Fruit fly (Drosophila melanogaster): ENCODE data around the gene CG17819.

The CG17819 gene

DNA sequence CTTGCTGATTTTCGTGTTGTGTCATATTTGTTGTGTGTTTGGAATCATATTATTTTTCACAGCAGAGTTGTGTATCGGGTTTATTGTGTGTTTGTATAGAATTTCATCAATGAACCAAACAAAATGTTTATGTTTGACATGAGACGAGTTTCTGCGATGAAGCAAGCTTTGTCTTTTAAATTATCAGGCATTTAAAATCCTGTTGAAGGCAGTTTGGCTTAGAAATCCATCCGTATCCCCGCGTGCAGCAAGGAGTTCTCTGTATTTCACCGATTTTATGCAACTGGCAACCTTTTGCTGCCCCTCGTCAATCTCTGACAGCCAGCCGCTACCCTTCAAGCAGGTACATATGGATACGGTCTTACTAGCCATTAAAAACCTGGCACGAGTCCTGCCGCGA, 17.5 kb downstream of the CG17819 start, which contains the start of the genes CG6569 and Cby:
CG6569 (minus strand) TSS at position 101 of the 400 bp plus-strand sequence.
Cby (plus strand) TSS at position 185 of the 400 bp plus-strand sequence.
- TF ChIP-seq Myc (optimal IDR thresholded peaks at IDR 0.05) = no peak
- no peak for TF ChIP-seq psq (optimal IDR thresholded peaks at IDR 0.05)
- no peak for TF ChIP-seq h (optimal IDR thresholded peaks at IDR 0.05)
- no peak for TF ChIP-seq Sin3A (optimal IDR thresholded peaks at IDR 0.05)
- no peak for TF ChIP-seq insv (optimal IDR thresholded peaks at IDR 0.05)
- TF ChIP-seq ttk (optimal IDR thresholded peaks at IDR 0.05) = no peak

DNA sequence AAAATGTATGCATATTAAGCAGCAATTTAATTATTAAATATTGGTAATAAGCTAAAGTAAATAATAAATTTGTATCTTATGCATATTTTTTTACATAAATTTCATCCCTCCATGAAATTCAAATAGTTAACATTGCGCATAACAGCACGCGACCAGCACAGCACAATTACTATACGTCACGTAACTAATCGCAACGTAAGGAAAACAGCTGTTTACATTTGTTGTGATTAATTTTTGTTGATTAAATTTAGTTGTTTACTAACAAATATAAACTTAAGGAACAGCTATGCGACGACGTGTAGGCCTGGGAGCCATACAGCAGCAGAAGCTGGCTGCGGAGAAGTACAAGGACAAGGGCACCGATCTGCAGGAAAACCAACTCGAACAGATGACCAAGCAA, 20.4 kb downstream of the CG17819 start, which contains the start of gene lsn:
lsn (plus strand) TSS at position 177 of the 400 bp plus-strand sequence.
- TF ChIP-seq insv (optimal IDR thresholded peaks at IDR 0.05) (no peak), h (optimal IDR thresholded peaks at IDR 0.05) (no peak), psq (optimal IDR thresholded peaks at IDR 0.05) (no peak), Sin3A (optimal IDR thresholded peaks at IDR 0.05) (no peak), ttk (optimal IDR thresholded peaks at IDR 0.05) (no peak), Myc (optimal IDR thresholded peaks at IDR 0.05) (no peak)

DNA sequence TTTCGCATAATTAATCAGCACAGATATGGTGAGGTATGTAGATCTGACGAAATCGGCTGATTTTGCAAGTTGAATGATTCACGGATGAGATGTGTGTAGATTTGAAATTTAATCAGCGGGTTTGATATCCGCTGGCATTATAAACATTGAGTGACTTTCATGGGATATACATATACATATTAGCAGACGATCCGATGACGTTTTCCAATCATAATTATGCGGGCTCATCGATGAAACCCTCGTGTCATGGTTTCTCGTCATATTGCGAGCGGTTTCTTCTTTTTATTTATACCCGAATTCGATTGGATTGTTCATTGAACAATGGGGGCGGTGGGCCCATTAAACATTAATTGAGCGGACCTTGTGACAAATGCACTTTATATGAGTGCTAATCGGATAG, 20.9 kb downstream of the CG17819 start:
- TF ChIP-seq Sin3A (optimal IDR thresholded peaks at IDR 0.05) = no peak
- TF ChIP-seq Myc (optimal IDR thresholded peaks at IDR 0.05) = no peak
- no peak for TF ChIP-seq insv (optimal IDR thresholded peaks at IDR 0.05)
- TF ChIP-seq h (optimal IDR thresholded peaks at IDR 0.05) = no peak
- no peak for TF ChIP-seq psq (optimal IDR thresholded peaks at IDR 0.05)
- TF ChIP-seq ttk (optimal IDR thresholded peaks at IDR 0.05) = no peak

DNA sequence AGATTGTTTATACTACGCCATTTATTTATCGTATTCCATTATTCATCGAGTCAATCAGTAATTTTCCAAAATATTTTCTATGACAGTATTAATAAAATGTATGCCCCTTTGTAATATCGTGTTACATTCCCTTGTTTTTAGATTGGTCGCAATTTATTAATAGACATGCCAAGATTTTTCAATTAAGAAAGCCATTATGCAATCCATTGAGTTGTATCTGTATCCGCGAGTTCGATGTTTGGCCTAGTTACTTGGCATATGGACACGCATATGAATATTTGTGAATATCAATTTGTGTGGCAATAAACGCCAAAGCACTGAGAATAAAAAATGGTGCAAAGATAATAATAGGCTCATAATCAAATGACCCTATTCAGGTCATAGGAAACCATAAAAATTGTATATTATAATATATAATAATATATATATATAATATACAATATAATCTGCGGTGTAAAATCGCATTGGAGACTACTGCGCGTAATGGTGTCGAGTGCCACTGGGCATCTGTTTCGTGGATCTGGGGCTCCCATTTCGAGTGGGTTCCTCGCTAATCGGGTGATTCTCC, 21.4 kb downstream of the CG17819 start:
- TF ChIP-seq psq (optimal IDR thresholded peaks at IDR 0.05) = no peak
- TF ChIP-seq Sin3A (optimal IDR thresholded peaks at IDR 0.05) = no peak
- TF ChIP-seq insv (optimal IDR thresholded peaks at IDR 0.05) = no peak
- no peak for TF ChIP-seq Myc (optimal IDR thresholded peaks at IDR 0.05)
- TF ChIP-seq ttk (optimal IDR thresholded peaks at IDR 0.05) = no peak
- no peak for TF ChIP-seq h (optimal IDR thresholded peaks at IDR 0.05)

DNA sequence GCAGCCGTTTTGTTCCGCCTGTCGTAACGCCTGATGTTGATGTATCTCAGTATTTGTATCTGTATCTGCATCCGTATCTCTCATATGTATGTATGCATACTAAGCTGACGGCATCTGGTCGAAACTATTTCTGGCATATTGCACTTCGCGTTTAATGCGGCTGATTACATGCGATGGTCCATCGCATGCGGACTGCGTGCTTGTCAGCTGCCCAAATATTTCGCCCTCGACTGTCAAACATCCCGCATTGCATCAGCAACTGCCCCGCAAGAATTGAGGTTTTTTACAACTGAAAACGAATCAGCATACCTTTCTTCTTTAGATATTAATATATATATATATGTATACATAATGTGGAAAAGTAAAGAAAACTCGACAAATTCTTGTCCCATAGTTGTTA, 22.5 kb downstream of the CG17819 start:
- no peak for TF ChIP-seq insv (optimal IDR thresholded peaks at IDR 0.05)

DNA sequence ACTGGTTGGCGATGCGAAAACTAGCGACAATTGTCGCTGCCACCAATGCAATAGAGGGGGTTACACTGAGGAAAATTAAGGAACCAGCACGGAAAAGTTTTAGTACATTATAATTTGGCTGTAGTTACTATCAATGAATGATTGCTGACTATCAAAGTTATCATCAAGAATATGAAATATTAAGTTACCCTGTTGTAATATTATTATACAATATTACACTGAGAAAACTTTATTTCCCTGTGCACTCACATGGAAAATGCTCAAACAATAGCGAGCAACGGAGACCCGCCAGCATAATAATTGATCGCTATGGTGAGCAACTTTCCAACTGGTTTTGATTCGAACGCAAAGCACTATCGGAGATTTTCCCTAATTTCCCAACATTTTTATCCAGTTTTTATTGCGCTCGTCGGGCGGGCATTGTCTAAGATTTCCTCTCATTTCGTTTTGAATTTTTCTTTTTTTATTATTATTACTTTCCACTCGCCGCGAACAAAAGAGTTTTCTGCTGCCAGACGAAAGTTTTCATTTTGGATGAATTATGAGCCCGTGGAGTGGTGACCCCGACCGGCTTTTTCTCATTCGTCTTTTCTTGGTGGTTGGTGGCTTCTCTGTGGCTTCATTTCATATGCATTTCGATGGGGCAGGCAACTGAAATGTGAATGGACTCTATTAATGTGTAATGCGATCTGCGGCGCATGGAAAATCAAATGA, 23.1 kb downstream of the CG17819 start:
- TF ChIP-seq ttk (optimal IDR thresholded peaks at IDR 0.05) (no peak), psq (optimal IDR thresholded peaks at IDR 0.05) (no peak), insv (optimal IDR thresholded peaks at IDR 0.05) (no peak), Sin3A (optimal IDR thresholded peaks at IDR 0.05) (no peak), Myc (optimal IDR thresholded peaks at IDR 0.05) (no peak), h (optimal IDR thresholded peaks at IDR 0.05) (no peak)

DNA sequence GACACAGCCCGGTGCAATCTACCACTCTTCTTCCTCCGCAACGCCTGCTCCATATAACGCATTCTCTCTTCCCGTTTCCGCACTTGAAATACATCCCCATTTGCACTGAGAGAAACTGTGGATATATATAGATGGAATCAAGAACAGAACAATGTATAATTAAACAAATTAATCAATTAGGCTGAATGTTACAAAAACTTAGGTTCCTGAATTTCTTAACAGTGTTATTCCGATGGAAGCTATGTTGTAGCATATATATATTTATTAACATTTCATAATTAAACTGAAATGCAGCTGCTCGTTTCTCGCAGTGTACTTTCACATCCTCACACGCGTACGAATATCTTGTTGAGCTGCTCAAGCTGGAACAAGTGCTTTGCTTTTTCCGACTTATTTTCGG, 25.8 kb downstream of the CG17819 start:
- TF ChIP-seq ttk (optimal IDR thresholded peaks at IDR 0.05) (no peak), h (optimal IDR thresholded peaks at IDR 0.05) (no peak)

DNA sequence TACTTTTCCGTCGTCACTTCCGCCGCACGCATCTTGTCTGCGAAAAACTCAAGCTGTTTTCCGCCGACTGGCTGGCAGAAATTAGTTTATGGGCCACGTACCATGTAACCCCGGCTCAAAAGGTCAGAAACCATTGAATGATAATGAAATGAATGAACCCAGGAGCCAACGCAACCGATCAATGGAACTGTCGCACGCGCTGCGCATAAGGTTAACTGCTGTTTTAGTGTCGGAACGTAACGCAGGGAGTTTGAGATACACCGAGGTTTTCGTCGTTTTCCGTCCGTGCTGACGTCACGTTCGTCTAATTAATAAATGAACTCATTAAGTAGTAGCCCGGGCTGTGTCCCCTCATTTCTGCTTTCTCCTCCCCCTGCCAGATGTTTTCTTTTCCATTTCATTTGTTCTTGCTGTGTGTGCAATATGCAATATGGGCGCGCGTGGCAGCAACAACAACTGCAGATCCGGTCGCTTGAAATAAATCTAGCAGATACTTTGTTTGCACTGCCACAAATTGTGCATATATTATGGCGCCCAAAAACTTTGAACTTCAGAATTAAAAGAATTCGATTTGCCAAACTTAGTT, 27.0 kb downstream of the CG17819 start:
- TF ChIP-seq Myc (optimal IDR thresholded peaks at IDR 0.05) (no peak), h (optimal IDR thresholded peaks at IDR 0.05) (no peak), Sin3A (optimal IDR thresholded peaks at IDR 0.05) (no peak), ttk (optimal IDR thresholded peaks at IDR 0.05) (no peak), psq (optimal IDR thresholded peaks at IDR 0.05) (no peak), insv (optimal IDR thresholded peaks at IDR 0.05) (no peak)

DNA sequence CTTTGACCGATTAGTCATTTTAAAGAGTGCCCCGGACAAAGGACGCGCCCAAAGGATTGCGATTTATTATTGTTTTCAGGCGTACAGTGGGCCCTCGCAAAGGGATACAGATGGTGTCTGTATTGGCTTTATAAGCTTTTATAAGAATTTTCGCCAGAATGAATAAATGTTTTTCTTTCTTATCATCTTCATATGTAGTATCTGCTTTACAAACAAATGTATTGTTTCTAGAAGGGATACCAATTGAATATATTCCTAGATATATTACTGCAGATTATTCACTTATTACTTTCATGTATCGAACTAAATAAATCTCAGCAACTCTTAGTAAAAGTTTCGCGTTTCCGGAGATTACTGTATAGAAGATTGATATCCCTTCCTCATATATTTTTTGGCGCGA, 27.8 kb downstream of the CG17819 start:
- TF ChIP-seq Sin3A (optimal IDR thresholded peaks at IDR 0.05) = no peak
- no peak for TF ChIP-seq insv (optimal IDR thresholded peaks at IDR 0.05)
- TF ChIP-seq psq (optimal IDR thresholded peaks at IDR 0.05) = no peak
- TF ChIP-seq Myc (optimal IDR thresholded peaks at IDR 0.05) = no peak
- TF ChIP-seq h (optimal IDR thresholded peaks at IDR 0.05) = no peak
- TF ChIP-seq ttk (optimal IDR thresholded peaks at IDR 0.05) = no peak

DNA sequence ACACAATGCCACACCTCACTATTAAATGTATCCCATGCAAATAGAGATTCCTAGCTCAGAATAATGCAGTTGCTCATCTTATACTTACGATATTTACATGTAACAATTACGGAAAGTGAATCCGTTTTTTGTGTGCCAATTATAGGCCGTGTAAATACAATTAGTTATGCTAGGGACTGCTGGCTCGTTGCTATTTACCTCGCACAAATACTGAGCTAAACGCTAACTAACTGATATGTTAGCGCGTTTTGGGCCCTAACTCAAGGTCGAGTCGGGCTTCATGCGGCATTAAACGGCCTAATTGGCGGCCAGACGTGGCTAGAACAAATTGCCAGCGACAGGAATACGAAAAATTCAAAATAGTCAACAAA, 28.5 kb downstream of the CG17819 start:
- no peak for TF ChIP-seq ttk (optimal IDR thresholded peaks at IDR 0.05)
- TF ChIP-seq Myc (optimal IDR thresholded peaks at IDR 0.05) = no peak
- TF ChIP-seq psq (optimal IDR thresholded peaks at IDR 0.05) = no peak
- TF ChIP-seq Sin3A (optimal IDR thresholded peaks at IDR 0.05) = no peak
- no peak for TF ChIP-seq insv (optimal IDR thresholded peaks at IDR 0.05)

DNA sequence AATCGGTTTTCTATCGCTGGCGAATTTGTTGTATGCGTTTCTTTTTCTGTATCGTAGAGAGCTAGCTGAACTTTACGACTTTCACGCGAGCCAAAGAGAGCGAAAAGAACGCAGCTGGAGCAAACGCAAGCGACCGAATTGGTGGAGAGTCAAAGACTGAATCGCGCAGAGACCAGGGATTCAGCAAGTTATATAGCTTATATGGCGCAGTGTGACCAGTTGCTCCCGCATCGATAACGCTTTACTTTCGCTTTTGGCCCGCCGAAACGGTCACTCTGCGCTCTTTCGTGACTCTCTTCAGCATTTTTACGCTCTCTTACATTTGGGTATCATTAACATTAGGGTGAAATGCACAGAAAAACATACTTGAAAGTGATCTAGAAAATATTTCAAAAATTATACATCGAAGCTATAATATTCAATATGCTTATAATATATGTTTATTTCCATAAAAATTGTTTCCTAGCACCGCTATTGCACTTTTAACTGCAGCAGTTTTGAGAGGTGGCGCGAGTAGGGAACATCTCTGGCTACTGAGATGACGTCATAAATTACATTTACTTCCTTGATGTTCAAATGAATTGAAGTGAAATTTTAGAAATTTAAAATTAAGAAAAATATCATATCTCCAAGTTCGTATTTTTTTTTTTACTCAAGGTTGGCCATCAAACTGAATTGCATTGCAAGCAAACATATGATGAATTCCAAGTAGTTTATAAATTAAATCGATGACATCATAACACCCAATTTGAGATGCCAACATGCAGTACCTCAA, 29.1 kb downstream of the CG17819 start, which contains the start of gene glec:
glec (minus strand) TSS at position 169 of the 775 bp plus-strand sequence.
- no peak for TF ChIP-seq Sin3A (optimal IDR thresholded peaks at IDR 0.05)
- no peak for TF ChIP-seq h (optimal IDR thresholded peaks at IDR 0.05)
- TF ChIP-seq psq (optimal IDR thresholded peaks at IDR 0.05) = no peak
- no peak for TF ChIP-seq Myc (optimal IDR thresholded peaks at IDR 0.05)
- no peak for TF ChIP-seq ttk (optimal IDR thresholded peaks at IDR 0.05)
- TF ChIP-seq insv (optimal IDR thresholded peaks at IDR 0.05) = no peak

DNA sequence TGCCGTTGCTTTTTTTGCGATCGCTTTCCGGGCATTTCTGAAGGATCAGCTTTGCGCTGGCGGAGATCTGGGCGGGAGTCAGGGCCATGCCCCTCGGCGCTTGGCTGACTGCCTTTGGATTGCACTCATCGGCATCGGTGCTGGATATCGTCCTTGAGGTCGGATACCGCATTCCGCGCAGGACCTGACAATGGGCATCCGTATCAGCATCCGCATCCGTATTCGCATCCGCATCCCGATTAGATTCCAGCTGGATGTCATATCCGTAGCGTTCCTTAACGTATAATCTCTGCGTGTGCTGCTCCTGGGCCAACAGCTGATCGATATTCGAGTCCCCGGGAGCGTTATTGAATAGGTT, 29.9 kb downstream of the CG17819 start:
- no peak for TF ChIP-seq psq (optimal IDR thresholded peaks at IDR 0.05)
- TF ChIP-seq Myc (optimal IDR thresholded peaks at IDR 0.05) = no peak
- no peak for TF ChIP-seq Sin3A (optimal IDR thresholded peaks at IDR 0.05)
- no peak for TF ChIP-seq ttk (optimal IDR thresholded peaks at IDR 0.05)
- TF ChIP-seq h (optimal IDR thresholded peaks at IDR 0.05) = no peak
- no peak for TF ChIP-seq insv (optimal IDR thresholded peaks at IDR 0.05)
